Worm (Caenorhabditis elegans) whole organism, L4 larva: ENCODE measurements around the gene twk-10.

Source experiments
- F26F4.8 ChIP-seq: fragments of 200-800 bp; sonication (Bioruptor generic); conservative IDR thresholded peaks from 2 replicates; pipeline ENCODE4 v1.3.6; 2022; ENCODE audit warnings: missing genetic modification characterization, missing compliant biosample characterization
- F37D6.2 ChIP-seq: sonication (generic microtip); optimal IDR thresholded peaks from 2 replicates; lab custom pipeline; 2016; ENCODE audit warnings: mild to moderate bottlenecking, missing genetic modification characterization, missing compliant biosample characterization
- F44E2.7 ChIP-seq: fragments of 200-800 bp; sonication (Bioruptor generic); IDR thresholded peaks from 2 replicates; pipeline ENCODE4 v2.1.2; 2022; ENCODE audit warnings: missing genetic modification characterization, missing compliant biosample characterization
- F49E8.2 ChIP-seq: sonication (generic microtip); optimal IDR thresholded peaks from 2 replicates; lab custom pipeline; 2016; ENCODE audit warnings: missing compliant biosample characterization, mild to moderate bottlenecking, missing genetic modification characterization, borderline replicate concordance
- R02D3.7 ChIP-seq: fragments of 150-350 bp; sonication (generic microtip); optimal IDR thresholded peaks from 3 replicates; lab custom pipeline; 2014; ENCODE audit warnings: missing biosample characterization, missing genetic modification characterization
- T26A8.4 ChIP-seq: fragments of 200-800 bp; sonication (Bioruptor generic); IDR thresholded peaks from 2 replicates; pipeline ENCODE4 v1.3.6; 2022; ENCODE audit warnings: missing genetic modification characterization, missing compliant biosample characterization
- Y105C5A.15 ChIP-seq: fragments of 200-800 bp; sonication (Bioruptor generic); IDR thresholded peaks from 2 replicates; pipeline ENCODE4 v1.3.6; 2022; ENCODE audit warnings: missing genetic modification characterization, missing compliant biosample characterization
- aha-1 ChIP-seq: fragments of 150-350 bp; peaks from one replicate; lab custom pipeline; 2014; ENCODE audit warnings: missing biosample characterization, missing genetic modification characterization
- ceh-20 ChIP-seq: fragments of 200-800 bp; sonication (Bioruptor generic); IDR thresholded peaks from 2 replicates; pipeline ENCODE4 v1.3.6; 2022; ENCODE audit warnings: missing genetic modification reagents, missing genetic modification characterization, missing compliant biosample characterization
- ceh-44 ChIP-seq: fragments of 200-800 bp; sonication (Bioruptor generic); IDR thresholded peaks from 2 replicates; pipeline ENCODE4 v1.3.6; 2022; ENCODE audit warnings: missing genetic modification reagents, missing genetic modification characterization, missing compliant biosample characterization
- ceh-62 ChIP-seq: sonication (generic microtip); optimal IDR thresholded peaks from 2 replicates; lab custom pipeline; 2017; ENCODE audit warnings: missing biosample characterization, missing genetic modification characterization
- ceh-82 ChIP-seq: sonication (generic microtip); optimal IDR thresholded peaks from 2 replicates; lab custom pipeline; 2017; ENCODE audit warnings: missing biosample characterization, missing genetic modification characterization
- ctbp-1 ChIP-seq: fragments of 200-800 bp; sonication (Bioruptor generic); IDR thresholded peaks from 2 replicates; pipeline ENCODE4 v1.3.6; 2022; ENCODE audit warnings: missing genetic modification reagents, missing genetic modification characterization, missing compliant biosample characterization
- daf-12 ChIP-seq: fragments of 150-350 bp; optimal IDR thresholded peaks from 2 replicates; lab custom pipeline; 2014; ENCODE audit warnings: missing biosample characterization, missing genetic modification reagents, missing genetic modification characterization
- dmd-9 ChIP-seq: fragments of 200-800 bp; sonication (Bioruptor generic); IDR thresholded peaks from 2 replicates; pipeline ENCODE4 v1.3.6; 2022; ENCODE audit warnings: missing genetic modification reagents, missing genetic modification characterization, missing compliant biosample characterization
- dpl-1 ChIP-seq: fragments of 150-350 bp; optimal IDR thresholded peaks from 2 replicates; lab custom pipeline; 2014; ENCODE audit warnings: missing biosample characterization, missing genetic modification reagents, missing genetic modification characterization
- duxl-1 ChIP-seq: sonication (generic microtip); optimal IDR thresholded peaks from 2 replicates; lab custom pipeline; 2016; ENCODE audit warnings: mild to moderate bottlenecking, missing genetic modification characterization, moderate library complexity, missing compliant biosample characterization; ENCODE audit not compliant: poor library complexity
- egl-43 ChIP-seq: fragments of 200-800 bp; sonication (Bioruptor generic); IDR thresholded peaks from 2 replicates; pipeline ENCODE4 v1.3.6; 2022; ENCODE audit warnings: missing genetic modification reagents, missing genetic modification characterization, missing compliant biosample characterization
- fos-1 ChIP-seq: fragments of 150-350 bp; optimal IDR thresholded peaks from 2 replicates; lab custom pipeline; 2014; ENCODE audit warnings: missing biosample characterization, missing genetic modification characterization
- hif-1 ChIP-seq, 2 experiments: sonication (generic microtip); optimal IDR thresholded peaks; 2 replicates each; lab custom pipeline; 2016 to 2017; ENCODE audit warnings: missing compliant biosample characterization in 2 of 2, missing genetic modification characterization in 2 of 2, missing genetic modification reagents in 2 of 2, missing genotype in 2 of 2, mild to moderate bottlenecking in 1 of 2
- hlh-11 ChIP-seq: fragments of 200-800 bp; sonication (Bioruptor generic); optimal IDR thresholded peaks from 2 replicates; lab custom pipeline; 2018; ENCODE audit warnings: mild to moderate bottlenecking, missing genetic modification characterization, missing compliant biosample characterization
- hlh-30 ChIP-seq: sonication (generic microtip); optimal IDR thresholded peaks from 2 replicates; lab custom pipeline; 2017; ENCODE audit warnings: antibody characterized with exemption, mild to moderate bottlenecking, missing genetic modification characterization, missing compliant biosample characterization; ENCODE audit not compliant: insufficient read depth
- jun-1 ChIP-seq: fragments of 150-350 bp; optimal IDR thresholded peaks from 2 replicates; lab custom pipeline; 2014; ENCODE audit warnings: missing biosample characterization, missing genetic modification reagents, missing genetic modification characterization
- lin-1 ChIP-seq: fragments of 200-800 bp; sonication (Bioruptor generic); IDR thresholded peaks from 2 replicates; pipeline ENCODE4 v1.3.6; 2022; ENCODE audit warnings: missing genetic modification reagents, missing genetic modification characterization, missing compliant biosample characterization
- lin-13 ChIP-seq: fragments of 150-350 bp; optimal IDR thresholded peaks from 2 replicates; lab custom pipeline; 2014; ENCODE audit warnings: missing biosample characterization, missing genetic modification reagents, missing genetic modification characterization
- lin-29 ChIP-seq: fragments of 200-800 bp; sonication (Bioruptor generic); IDR thresholded peaks from 2 replicates; pipeline ENCODE4 v1.3.6; 2022; ENCODE audit warnings: missing genetic modification reagents, missing genetic modification characterization, missing compliant biosample characterization
- lsy-2 ChIP-seq, 2 experiments: fragments of 150-350 bp in 1 of 2; sonication (generic microtip) in 1 of 2; optimal IDR thresholded peaks; 2 replicates each; lab custom pipeline; 2014 to 2017; ENCODE audit warnings: missing biosample characterization in 2 of 2, missing genetic modification characterization in 2 of 2
- madf-5 ChIP-seq, 2 experiments: fragments of 200-800 bp; sonication (Bioruptor generic); IDR thresholded peaks; 2 replicates each; pipeline ENCODE4 v1.3.6; 2022; ENCODE audit warnings: missing compliant biosample characterization in 2 of 2, missing genetic modification characterization in 2 of 2
- madf-9 ChIP-seq: fragments of 200-800 bp; sonication (Bioruptor generic); conservative IDR thresholded peaks from 2 replicates; pipeline ENCODE4 v1.3.6; 2022; ENCODE audit warnings: missing genetic modification reagents, missing genetic modification characterization, missing compliant biosample characterization
- mdt-29 ChIP-seq: fragments of 200-800 bp; sonication (Bioruptor generic); IDR thresholded peaks from 2 replicates; pipeline ENCODE4 v1.3.6; 2022; ENCODE audit warnings: missing genetic modification reagents, missing genetic modification characterization, missing compliant biosample characterization
- mxl-2 ChIP-seq: fragments of 200-800 bp; sonication (Bioruptor generic); conservative IDR thresholded peaks from 2 replicates; pipeline ENCODE4 v1.3.6; 2022; ENCODE audit warnings: missing genetic modification reagents, missing genetic modification characterization, missing compliant biosample characterization
- nhr-10 ChIP-seq: fragments of 150-350 bp; optimal IDR thresholded peaks from 2 replicates; lab custom pipeline; 2014; ENCODE audit warnings: missing biosample characterization, missing genetic modification characterization
- nhr-11 ChIP-seq: fragments of 150-350 bp; optimal IDR thresholded peaks from 2 replicates; lab custom pipeline; 2014; ENCODE audit warnings: missing biosample characterization, missing genetic modification characterization
- nhr-111 ChIP-seq: fragments of 200-800 bp; sonication (Bioruptor generic); optimal IDR thresholded peaks from 2 replicates; lab custom pipeline; 2018; ENCODE audit warnings: mild to moderate bottlenecking, missing genetic modification characterization, missing compliant biosample characterization
- nhr-25 ChIP-seq: sonication (generic microtip); optimal IDR thresholded peaks from 2 replicates; lab custom pipeline; 2017; ENCODE audit warnings: missing genetic modification characterization, mild to moderate bottlenecking, missing compliant biosample characterization, antibody characterized with exemption, moderate library complexity, borderline replicate concordance; ENCODE audit not compliant: insufficient read depth
- nhr-41 ChIP-seq: fragments of 200-800 bp; sonication (Bioruptor generic); IDR thresholded peaks from 2 replicates; pipeline ENCODE4 v1.3.6; 2022; ENCODE audit warnings: missing genetic modification reagents, missing genetic modification characterization, missing compliant biosample characterization
- nhr-42 ChIP-seq: fragments of 200-800 bp; sonication (Bioruptor generic); IDR thresholded peaks from 2 replicates; pipeline ENCODE4 v1.3.6; 2022; ENCODE audit warnings: missing genetic modification characterization, missing compliant biosample characterization
- nhr-76 ChIP-seq: fragments of 150-350 bp; optimal IDR thresholded peaks from 2 replicates; lab custom pipeline; 2014; ENCODE audit warnings: missing biosample characterization, missing genetic modification characterization
- pqm-1 ChIP-seq: sonication (generic microtip); optimal IDR thresholded peaks from 2 replicates; lab custom pipeline; 2017; ENCODE audit warnings: missing biosample characterization, missing genetic modification characterization
- saeg-2 ChIP-seq: fragments of 200-800 bp; sonication (Bioruptor generic); IDR thresholded peaks from 2 replicates; pipeline ENCODE4 v1.3.6; 2022; ENCODE audit warnings: missing genetic modification reagents, missing genetic modification characterization, missing compliant biosample characterization
- sdz-12 ChIP-seq: fragments of 200-800 bp; sonication (Bioruptor generic); optimal IDR thresholded peaks from 2 replicates; lab custom pipeline; 2018; ENCODE audit warnings: mild to moderate bottlenecking, missing genetic modification characterization, missing compliant biosample characterization
- set-16 ChIP-seq: fragments of 200-800 bp; sonication (Bioruptor generic); IDR thresholded peaks from 2 replicates; pipeline ENCODE4 v1.3.6; 2022; ENCODE audit warnings: missing genetic modification reagents, missing genetic modification characterization, missing compliant biosample characterization
- snpc-1.2 ChIP-seq: fragments of 200-800 bp; sonication (Bioruptor generic); IDR thresholded peaks from 2 replicates; pipeline ENCODE4 v1.3.6; 2022; ENCODE audit warnings: missing genetic modification reagents, missing genetic modification characterization, missing compliant biosample characterization
- tag-97 ChIP-seq: fragments of 200-800 bp; sonication (Bioruptor generic); IDR thresholded peaks from 2 replicates; pipeline ENCODE4 v1.3.6; 2022; ENCODE audit warnings: missing genetic modification characterization, missing compliant biosample characterization
- unc-62 ChIP-seq, 3 experiments: fragments of 150-350 bp in 1 of 3; sonication (generic microtip); optimal IDR thresholded peaks in 2 of 3; peaks in 1 of 3; 1 replicate in 1 of 3; 2 replicates in 2 of 3; lab custom pipeline; 2014 to 2017; ENCODE audit warnings: missing biosample characterization in 3 of 3, missing genetic modification characterization in 3 of 3, missing genetic modification reagents in 3 of 3, missing genotype in 1 of 3
- zag-1 ChIP-seq: fragments of 150-350 bp; optimal IDR thresholded peaks from 2 replicates; lab custom pipeline; 2014; ENCODE audit warnings: missing biosample characterization, missing genetic modification characterization
- zfp-3 ChIP-seq: fragments of 200-800 bp; sonication (Bioruptor generic); conservative IDR thresholded peaks from 2 replicates; pipeline ENCODE4 v1.3.6; 2022; ENCODE audit warnings: missing genetic modification reagents, missing genetic modification characterization, missing compliant biosample characterization
- ztf-11 ChIP-seq: fragments of 150-350 bp; optimal IDR thresholded peaks from 2 replicates; lab custom pipeline; 2014; ENCODE audit warnings: missing biosample characterization, missing genetic modification characterization
- ztf-7 ChIP-seq: fragments of 150-350 bp; optimal IDR thresholded peaks from 2 replicates; lab custom pipeline; 2014; ENCODE audit warnings: missing biosample characterization, missing genetic modification characterization

twk-10 gene

ce11 chrV:6538323-6538722 is 13.8 kb upstream of the twk-10 start (continued):
- TF ChIP-seq hlh-11 (tag; lab: Kevin White, UChicago) (peak; percentile 3), F26F4.8 (GFP tag; lab: Robert Waterston, UW) (no peak), unc-62 (GFP tag; optimal IDR thresholded peaks at IDR 0.05 in 1 of 2; lab: Kevin White, UChicago) (peak in 1 of 2 experiments; percentile 89), unc-62 (tag; optimal IDR thresholded peaks at IDR 0.05; lab: Kevin White, UChicago) (no peak), ztf-11 (tag; lab: Kevin White, UChicago) (no peak), F49E8.2 (tag; lab: Kevin White, UChicago) (no peak), mxl-2 (GFP tag; lab: Robert Waterston, UW) (no peak), ztf-7 (tag; lab: Kevin White, UChicago) (no peak), dmd-9 (GFP tag; lab: Robert Waterston, UW) (no peak), madf-5 (GFP tag; IDR thresholded peaks at IDR 0.05; lab: Robert Waterston, UW) (no peak), ceh-44 (no peak), T26A8.4 (GFP tag; lab: Robert Waterston, UW) (no peak), nhr-41 (GFP tag; lab: Robert Waterston, UW) (no peak), F37D6.2 (tag; lab: Kevin White, UChicago) (peak; percentile 10), lin-13 (no peak), tag-97 (GFP tag; lab: Robert Waterston, UW) (no peak), zag-1 (no peak), nhr-11 (tag; lab: Kevin White, UChicago) (peak; percentile 21)

DNA sequence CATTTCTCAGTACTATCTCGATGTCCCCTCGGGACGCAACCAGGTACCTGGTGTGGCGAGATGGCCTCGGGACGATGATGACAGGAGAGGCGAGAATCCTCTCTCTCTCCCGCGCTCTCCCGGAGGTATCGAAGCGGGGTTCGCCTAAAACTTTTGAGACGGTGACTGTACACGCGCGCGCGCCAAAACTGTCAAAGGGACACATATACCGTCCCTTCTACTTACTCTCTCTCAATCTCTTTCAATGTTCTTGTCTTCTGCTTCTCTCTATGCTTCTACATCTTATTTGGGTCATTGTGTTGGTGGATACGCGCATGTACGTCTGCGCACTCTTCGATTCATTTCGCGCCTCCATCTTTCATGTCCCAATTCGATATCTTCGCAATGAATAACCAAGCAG is 10.3 kb upstream of the twk-10 start:
- TF ChIP-seq mdt-29 (GFP tag; lab: Robert Waterston, UW) (no peak), fos-1 (tag; lab: Kevin White, UChicago) (no peak), ceh-82 (no peak), lsy-2 (tag; optimal IDR thresholded peaks at IDR 0.05; lab: Kevin White, UChicago) (peak in 1 of 2 experiments; percentile 10), ceh-62 (no peak), hif-1 (tag; optimal IDR thresholded peaks at IDR 0.05; lab: Kevin White, UChicago) (no peak), egl-43 (GFP tag; lab: Robert Waterston, UW) (0 out of 2 replicates have a peak, but pooled peaks have one; percentile 27), aha-1 (tag; lab: Kevin White, UChicago) (peak; percentile 72), R02D3.7 (tag; lab: Kevin White, UChicago) (no peak), unc-62 (GFP tag; optimal IDR thresholded peaks at IDR 0.05 in 1 of 2; lab: Kevin White, UChicago) (peak in 1 of 2 experiments; percentile 97), unc-62 (tag; optimal IDR thresholded peaks at IDR 0.05; lab: Kevin White, UChicago) (no peak), zag-1 (no peak), nhr-76 (tag; lab: Kevin White, UChicago) (no peak), nhr-111 (GFP tag; lab: Kevin White, UChicago) (no peak), hlh-11 (tag; lab: Kevin White, UChicago) (peak; percentile 46), sdz-12 (GFP tag; lab: Kevin White, UChicago) (no peak), lin-13 (no peak), jun-1 (no peak), dpl-1 (GFP tag; lab: Kevin White, UChicago) (no peak), nhr-41 (GFP tag; lab: Robert Waterston, UW) (no peak), Y105C5A.15 (no peak), nhr-25 (tag; lab: Kevin White, UChicago) (peak; percentile 14), saeg-2 (no peak), hlh-30 (tag; lab: Kevin White, UChicago) (peak; percentile 45), madf-9 (GFP tag; lab: Robert Waterston, UW) (no peak), duxl-1 (tag; lab: Kevin White, UChicago) (no peak), ceh-20 (GFP tag; lab: Robert Waterston, UW) (no peak), ctbp-1 (no peak), F26F4.8 (GFP tag; lab: Robert Waterston, UW) (no peak), snpc-1.2 (GFP tag; lab: Robert Waterston, UW) (no peak), set-16 (GFP tag; lab: Robert Waterston, UW) (peak; percentile 90), nhr-42 (GFP tag; lab: Robert Waterston, UW) (no peak), zfp-3 (GFP tag; lab: Robert Waterston, UW) (no peak), lin-29 (no peak), lin-1 (GFP tag; lab: Robert Waterston, UW) (no peak), pqm-1 (tag; lab: Kevin White, UChicago) (no peak), nhr-10 (tag; lab: Kevin White, UChicago) (no peak), daf-12 (no peak), F44E2.7 (GFP tag; lab: Robert Waterston, UW) (no peak)
